Worm (Caenorhabditis elegans) whole organism, L4 larva: ENCODE measurements around the gene clc-22.

Source experiments
- D1046.2 ChIP-seq: fragments of 200-800 bp; sonication (Bioruptor generic); IDR thresholded peaks from 2 replicates; pipeline ENCODE4 v1.3.6; 2022; ENCODE audit warnings: missing genetic modification characterization, missing compliant biosample characterization
- F26F4.8 ChIP-seq: fragments of 200-800 bp; sonication (Bioruptor generic); conservative IDR thresholded peaks from 2 replicates; pipeline ENCODE4 v1.3.6; 2022; ENCODE audit warnings: missing genetic modification characterization, missing compliant biosample characterization
- F37D6.2 ChIP-seq: sonication (generic microtip); optimal IDR thresholded peaks from 2 replicates; lab custom pipeline; 2016; ENCODE audit warnings: mild to moderate bottlenecking, missing genetic modification characterization, missing compliant biosample characterization
- F49E8.2 ChIP-seq: sonication (generic microtip); optimal IDR thresholded peaks from 2 replicates; lab custom pipeline; 2016; ENCODE audit warnings: missing compliant biosample characterization, mild to moderate bottlenecking, missing genetic modification characterization, borderline replicate concordance
- Y105C5A.15 ChIP-seq: fragments of 200-800 bp; sonication (Bioruptor generic); IDR thresholded peaks from 2 replicates; pipeline ENCODE4 v1.3.6; 2022; ENCODE audit warnings: missing genetic modification characterization, missing compliant biosample characterization
- ZK546.5 ChIP-seq, 2 experiments: sonication (generic microtip); optimal IDR thresholded peaks; 2 replicates each; lab custom pipeline; 2017; ENCODE audit warnings: missing biosample characterization in 2 of 2, missing genetic modification characterization in 2 of 2
- aha-1 ChIP-seq: fragments of 150-350 bp; peaks from one replicate; lab custom pipeline; 2014; ENCODE audit warnings: missing biosample characterization, missing genetic modification characterization
- aly-2 ChIP-seq: sonication (generic microtip); optimal IDR thresholded peaks from 2 replicates; lab custom pipeline; 2018; ENCODE audit warnings: missing biosample characterization, missing genetic modification characterization
- ceh-20 ChIP-seq: fragments of 200-800 bp; sonication (Bioruptor generic); IDR thresholded peaks from 2 replicates; pipeline ENCODE4 v1.3.6; 2022; ENCODE audit warnings: missing genetic modification reagents, missing genetic modification characterization, missing compliant biosample characterization
- cey-2 ChIP-seq: sonication (generic microtip); optimal IDR thresholded peaks from 3 replicates; lab custom pipeline; 2017; ENCODE audit warnings: missing genetic modification characterization, mild to moderate bottlenecking, missing compliant biosample characterization, antibody characterized with exemption, borderline replicate concordance; ENCODE audit not compliant: insufficient read depth
- ctbp-1 ChIP-seq: fragments of 200-800 bp; sonication (Bioruptor generic); IDR thresholded peaks from 2 replicates; pipeline ENCODE4 v1.3.6; 2022; ENCODE audit warnings: missing genetic modification reagents, missing genetic modification characterization, missing compliant biosample characterization
- daf-16 ChIP-seq, 3 experiments: sonication (generic microtip); optimal IDR thresholded peaks; 2 replicates each; lab custom pipeline; 2016 to 2017; ENCODE audit warnings: missing genetic modification characterization in 3 of 3, missing genetic modification reagents in 3 of 3, mild to moderate bottlenecking in 2 of 3, missing compliant biosample characterization in 2 of 3, missing biosample characterization in 1 of 3, moderate library complexity in 1 of 3
- dmd-6 ChIP-seq: fragments of 200-800 bp; sonication (Bioruptor generic); IDR thresholded peaks from 2 replicates; pipeline ENCODE4 v1.3.6; 2022; ENCODE audit warnings: missing genetic modification reagents, missing genetic modification characterization, missing compliant biosample characterization
- dve-1 ChIP-seq: sonication (generic microtip); optimal IDR thresholded peaks from 2 replicates; lab custom pipeline; 2017; ENCODE audit warnings: antibody characterized with exemption, mild to moderate bottlenecking, missing genetic modification characterization, missing compliant biosample characterization; ENCODE audit not compliant: insufficient read depth
- egl-43 ChIP-seq: fragments of 200-800 bp; sonication (Bioruptor generic); IDR thresholded peaks from 2 replicates; pipeline ENCODE4 v1.3.6; 2022; ENCODE audit warnings: missing genetic modification reagents, missing genetic modification characterization, missing compliant biosample characterization
- hlh-30 ChIP-seq: sonication (generic microtip); optimal IDR thresholded peaks from 2 replicates; lab custom pipeline; 2017; ENCODE audit warnings: antibody characterized with exemption, mild to moderate bottlenecking, missing genetic modification characterization, missing compliant biosample characterization; ENCODE audit not compliant: insufficient read depth
- hmg-1.1 ChIP-seq: fragments of 200-800 bp; sonication (Bioruptor generic); IDR thresholded peaks from 2 replicates; pipeline ENCODE4 v1.3.6; 2022; ENCODE audit warnings: missing genetic modification reagents, missing genetic modification characterization, missing compliant biosample characterization
- lim-7 ChIP-seq: fragments of 200-800 bp; sonication (Bioruptor generic); IDR thresholded peaks from 2 replicates; pipeline ENCODE4 v1.3.6; 2022; ENCODE audit warnings: missing genetic modification characterization, missing compliant biosample characterization
- lin-13 ChIP-seq: fragments of 150-350 bp; optimal IDR thresholded peaks from 2 replicates; lab custom pipeline; 2014; ENCODE audit warnings: missing biosample characterization, missing genetic modification reagents, missing genetic modification characterization
- lin-15B ChIP-seq: fragments of 150-350 bp; sonication (generic microtip); optimal IDR thresholded peaks from 3 replicates; lab custom pipeline; 2014; ENCODE audit warnings: missing biosample characterization, missing genetic modification characterization
- lin-29 ChIP-seq: fragments of 200-800 bp; sonication (Bioruptor generic); IDR thresholded peaks from 2 replicates; pipeline ENCODE4 v1.3.6; 2022; ENCODE audit warnings: missing genetic modification reagents, missing genetic modification characterization, missing compliant biosample characterization
- lin-39 ChIP-seq: fragments of 150-350 bp; optimal IDR thresholded peaks from 2 replicates; lab custom pipeline; 2014; ENCODE audit warnings: missing biosample characterization, missing genetic modification reagents, missing genetic modification characterization
- nhr-10 ChIP-seq: fragments of 150-350 bp; optimal IDR thresholded peaks from 2 replicates; lab custom pipeline; 2014; ENCODE audit warnings: missing biosample characterization, missing genetic modification characterization
- nhr-111 ChIP-seq: fragments of 200-800 bp; sonication (Bioruptor generic); optimal IDR thresholded peaks from 2 replicates; lab custom pipeline; 2018; ENCODE audit warnings: mild to moderate bottlenecking, missing genetic modification characterization, missing compliant biosample characterization
- nhr-25 ChIP-seq: sonication (generic microtip); optimal IDR thresholded peaks from 2 replicates; lab custom pipeline; 2017; ENCODE audit warnings: missing genetic modification characterization, mild to moderate bottlenecking, missing compliant biosample characterization, antibody characterized with exemption, moderate library complexity, borderline replicate concordance; ENCODE audit not compliant: insufficient read depth
- nhr-28 ChIP-seq: fragments of 150-350 bp; optimal IDR thresholded peaks from 2 replicates; lab custom pipeline; 2014; ENCODE audit warnings: missing biosample characterization, missing genetic modification characterization
- nhr-41 ChIP-seq: fragments of 200-800 bp; sonication (Bioruptor generic); IDR thresholded peaks from 2 replicates; pipeline ENCODE4 v1.3.6; 2022; ENCODE audit warnings: missing genetic modification reagents, missing genetic modification characterization, missing compliant biosample characterization
- nhr-42 ChIP-seq: fragments of 200-800 bp; sonication (Bioruptor generic); IDR thresholded peaks from 2 replicates; pipeline ENCODE4 v1.3.6; 2022; ENCODE audit warnings: missing genetic modification characterization, missing compliant biosample characterization
- nhr-76 ChIP-seq: fragments of 150-350 bp; optimal IDR thresholded peaks from 2 replicates; lab custom pipeline; 2014; ENCODE audit warnings: missing biosample characterization, missing genetic modification characterization
- nhr-77 ChIP-seq: fragments of 150-350 bp; optimal IDR thresholded peaks from 2 replicates; lab custom pipeline; 2014; ENCODE audit warnings: missing biosample characterization, missing genetic modification characterization
- php-3 ChIP-seq: fragments of 200-800 bp; sonication (Bioruptor generic); IDR thresholded peaks from 2 replicates; pipeline ENCODE4 v1.3.6; 2022; ENCODE audit warnings: missing genetic modification reagents, missing genetic modification characterization, missing compliant biosample characterization
- pqm-1 ChIP-seq: sonication (generic microtip); optimal IDR thresholded peaks from 2 replicates; lab custom pipeline; 2017; ENCODE audit warnings: missing biosample characterization, missing genetic modification characterization
- sdz-12 ChIP-seq: fragments of 200-800 bp; sonication (Bioruptor generic); optimal IDR thresholded peaks from 2 replicates; lab custom pipeline; 2018; ENCODE audit warnings: mild to moderate bottlenecking, missing genetic modification characterization, missing compliant biosample characterization
- set-16 ChIP-seq: fragments of 200-800 bp; sonication (Bioruptor generic); IDR thresholded peaks from 2 replicates; pipeline ENCODE4 v1.3.6; 2022; ENCODE audit warnings: missing genetic modification reagents, missing genetic modification characterization, missing compliant biosample characterization
- tra-1 ChIP-seq: fragments of 200-800 bp; sonication (Bioruptor generic); IDR thresholded peaks from 2 replicates; pipeline ENCODE4 v1.3.6; 2022; ENCODE audit warnings: missing genetic modification reagents, missing genetic modification characterization, missing compliant biosample characterization
- unc-62 ChIP-seq, 3 experiments: fragments of 150-350 bp in 1 of 3; sonication (generic microtip); optimal IDR thresholded peaks in 2 of 3; peaks in 1 of 3; 1 replicate in 1 of 3; 2 replicates in 2 of 3; lab custom pipeline; 2014 to 2017; ENCODE audit warnings: missing biosample characterization in 3 of 3, missing genetic modification characterization in 3 of 3, missing genetic modification reagents in 3 of 3, missing genotype in 1 of 3
- ztf-11 ChIP-seq: fragments of 150-350 bp; optimal IDR thresholded peaks from 2 replicates; lab custom pipeline; 2014; ENCODE audit warnings: missing biosample characterization, missing genetic modification characterization

The clc-22 gene

ce11 chrII:3999537-3999936, 3.7 kb upstream of the clc-22 start:
- TF ChIP-seq Y105C5A.15 = no peak
- TF ChIP-seq nhr-28 (tag; lab: Kevin White, UChicago) = no peak
- no peak for TF ChIP-seq hlh-30
- TF ChIP-seq nhr-42 (GFP tag; lab: Robert Waterston, UW) = no peak
- no peak for TF ChIP-seq F37D6.2 (tag; lab: Kevin White, UChicago)
- TF ChIP-seq set-16 = peak; percentile 76
- 0 out of 2 replicates have a peak, but pooled peaks have one; percentile 59 for TF ChIP-seq tra-1
- TF ChIP-seq egl-43 (GFP tag; lab: Robert Waterston, UW) = no peak
- TF ChIP-seq lim-7 (GFP tag; lab: Robert Waterston, UW) = no peak
- TF ChIP-seq F49E8.2 (tag; lab: Kevin White, UChicago) = no peak
- TF ChIP-seq lin-15B (tag; lab: Kevin White, UChicago) = no peak
- TF ChIP-seq lin-39 (tag; lab: Kevin White, UChicago) = no peak
- TF ChIP-seq aha-1 (tag; lab: Kevin White, UChicago) = peak; percentile 35
- TF ChIP-seq unc-62 (GFP tag; optimal IDR thresholded peaks at IDR 0.05 in 1 of 2; lab: Kevin White, UChicago) = peak in 1 of 2 experiments; percentile 32
- no peak for TF ChIP-seq unc-62 (tag; optimal IDR thresholded peaks at IDR 0.05; lab: Kevin White, UChicago)
- no peak for TF ChIP-seq F26F4.8 (GFP tag; lab: Robert Waterston, UW)
- TF ChIP-seq cey-2 (tag; lab: Kevin White, UChicago) = no peak
- no peak for TF ChIP-seq ZK546.5 (tag; optimal IDR thresholded peaks at IDR 0.05; lab: Kevin White, UChicago)
- TF ChIP-seq nhr-77 (tag; lab: Kevin White, UChicago) = no peak
- TF ChIP-seq ztf-11 (tag; lab: Kevin White, UChicago) = no peak
- TF ChIP-seq ceh-20 (GFP tag; lab: Robert Waterston, UW) = no peak
- 0 out of 2 replicates have a peak, but pooled peaks have one; percentile 24 for TF ChIP-seq hmg-1.1 (GFP tag; lab: Robert Waterston, UW)
- TF ChIP-seq, all 104 proteins: peak for 5

ce11 chrII:3992660-3993245, 3.1 kb downstream of the clc-22 start, which contains the start of gene Y14H12A.1:
Gene Y14H12A.1 (plus strand): TSS chrII:3993195.
- TF ChIP-seq nhr-25 (tag; lab: Kevin White, UChicago) = no peak
- no peak for TF ChIP-seq sdz-12 (GFP tag; lab: Kevin White, UChicago)
- no peak for TF ChIP-seq daf-16 (GFP tag; optimal IDR thresholded peaks at IDR 0.05; lab: Kevin White, UChicago)
- TF ChIP-seq daf-16 (tag; optimal IDR thresholded peaks at IDR 0.05; lab: Kevin White, UChicago) = peak; percentile 72
- peak; percentile 75; the same call in 1 of the 2 replicates for TF ChIP-seq php-3 (GFP tag; lab: Robert Waterston, UW)

- no peak for TF ChIP-seq lin-13 (GFP tag; lab: Kevin White, UChicago)
- TF ChIP-seq pqm-1 (tag; lab: Kevin White, UChicago) = peak; percentile 58
- no peak for TF ChIP-seq nhr-111 (GFP tag; lab: Kevin White, UChicago)
- TF ChIP-seq daf-16 (GFP tag; optimal IDR thresholded peaks at IDR 0.05; lab: Kevin White, UChicago) = no peak
- peak; percentile 76 for TF ChIP-seq daf-16 (tag; optimal IDR thresholded peaks at IDR 0.05; lab: Kevin White, UChicago)
- TF ChIP-seq nhr-28 (tag; lab: Kevin White, UChicago) = peak; percentile 2
- peak; percentile 20 for TF ChIP-seq dve-1 (tag; lab: Kevin White, UChicago)
- TF ChIP-seq dmd-6 (GFP tag; lab: Robert Waterston, UW) = peak; percentile 44; the same call in 1 of the 2 replicates
These were observed 3.8 kb downstream of the clc-22 start for ce11 chrII:3992029-3992428.

ce11 chrII:3990706-3991105, 5.2 kb downstream of the clc-22 start:
- no peak for TF ChIP-seq ctbp-1 (GFP tag; lab: Robert Waterston, UW)
- peak; percentile 29 for TF ChIP-seq dve-1 (tag; lab: Kevin White, UChicago)
- TF ChIP-seq dmd-6 (GFP tag; lab: Robert Waterston, UW) = peak; percentile 8; the same call in 1 of the 2 replicates
- TF ChIP-seq aly-2 (tag; lab: Kevin White, UChicago) = no peak
- peak; percentile 42 for TF ChIP-seq pqm-1 (tag; lab: Kevin White, UChicago)
- no peak for TF ChIP-seq daf-16 (GFP tag; optimal IDR thresholded peaks at IDR 0.05; lab: Kevin White, UChicago)
- peak; percentile 92 for TF ChIP-seq daf-16 (tag; optimal IDR thresholded peaks at IDR 0.05; lab: Kevin White, UChicago)
- TF ChIP-seq nhr-111 (GFP tag; lab: Kevin White, UChicago) = no peak
- no peak for TF ChIP-seq nhr-41 (GFP tag; lab: Robert Waterston, UW)
- no peak for TF ChIP-seq nhr-76 (tag; lab: Kevin White, UChicago)
- TF ChIP-seq nhr-10 = no peak
- no peak for TF ChIP-seq lin-29 (GFP tag; lab: Robert Waterston, UW)
- no peak for TF ChIP-seq lin-13 (GFP tag; lab: Kevin White, UChicago)
- TF ChIP-seq D1046.2 (GFP tag; lab: Robert Waterston, UW) = no peak
